Worm (Caenorhabditis elegans): ENCODE measurements around the gene ceh-75.

- TF ChIP-seq aly-2 (tag; optimal IDR thresholded peaks at IDR 0.05): no peak
- no peak for TF ChIP-seq R02D3.7 (tag; optimal IDR thresholded peaks at IDR 0.05)
- TF ChIP-seq lsy-2 (tag; optimal IDR thresholded peaks at IDR 0.05): no peak
- TF ChIP-seq unc-62 (GFP tag; optimal IDR thresholded peaks at IDR 0.05): no peak
- no peak for TF ChIP-seq unc-39 (tag; optimal IDR thresholded peaks at IDR 0.05)
- TF ChIP-seq ama-1 (optimal IDR thresholded peaks at IDR 0.05): no peak
- TF ChIP-seq mdl-1 (tag; optimal IDR thresholded peaks at IDR 0.05): no peak
- TF ChIP-seq nhr-25 (tag; optimal IDR thresholded peaks at IDR 0.05): no peak
Measured at ce11 chrV:9879867-9880266, 41.3 kb upstream of the ceh-75 start, which contains the start of gene sdz-31.
